Worm (Caenorhabditis elegans): Measurements from ENCODE around the gene clec-176.

DNA sequence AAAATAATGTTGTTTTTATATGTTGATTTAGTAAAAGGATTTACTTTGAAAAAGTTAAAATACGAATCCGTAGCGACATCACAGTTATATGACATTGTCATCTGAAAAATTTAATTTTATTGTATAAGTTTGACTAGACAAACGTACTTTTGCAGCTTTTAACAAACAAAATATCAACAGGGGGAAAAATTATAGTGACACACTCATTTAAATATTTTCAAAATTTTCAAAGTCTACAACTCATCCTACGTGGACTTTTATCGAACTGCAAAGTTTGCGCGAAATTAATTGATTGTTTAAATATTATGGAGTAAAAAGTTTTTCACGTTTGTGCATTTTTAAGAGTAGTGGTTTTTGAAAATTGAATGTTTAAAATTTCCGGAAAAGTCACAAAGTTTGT lies 41.8 kb downstream of the clec-176 start, which contains the start of gene C09B9.85:
- TF ChIP-seq nhr-76 (tag; optimal IDR thresholded peaks at IDR 0.05) (no peak), ama-1 (optimal IDR thresholded peaks at IDR 0.05) (no peak), fkh-10 (GFP tag; optimal IDR thresholded peaks at IDR 0.05) (no peak), elt-1 (tag; optimal IDR thresholded peaks at IDR 0.05) (no peak), elt-3 (tag; optimal IDR thresholded peaks at IDR 0.05) (no peak), unc-62 (GFP tag; optimal IDR thresholded peaks at IDR 0.05) (no peak), ceh-82 (tag; optimal IDR thresholded peaks at IDR 0.05) (no peak), fkh-2 (tag; optimal IDR thresholded peaks at IDR 0.05) (no peak), nhr-237 (tag; optimal IDR thresholded peaks at IDR 0.05) (no peak), nhr-12 (tag; optimal IDR thresholded peaks at IDR 0.05) (no peak)
